Fruit fly (Drosophila melanogaster) ovary, adult (tissue): Measurements from ENCODE around the gene Ugt305A1.
A peak's percentile ranks its signal among the peaks of the same experiment; 100 is the strongest.

Experiments used
- CG17801 ChIP-seq: fragments of 200-800 bp; optimal IDR thresholded peaks from 2 replicates; lab custom pipeline; 2019; ENCODE audit warnings: missing biosample characterization, mild to moderate bottlenecking, missing genetic modification characterization, moderate library complexity; ENCODE audit not compliant: partially characterized antibody

Gene Ugt305A1

dm6 chr3L:4059293-4059820 lies at the start of gene Ugt305A1:
Ugt305A1 (plus strand) TSS chr3L:4059770.
- TF ChIP-seq CG17801 (GFP tag; lab: Kevin White, UChicago) = no peak

- no peak for TF ChIP-seq CG17801 (GFP tag; lab: Kevin White, UChicago)
These were observed 49.4 kb upstream of the Ugt305A1 start for dm6 chr3L:4010122-4010521.

- no peak for TF ChIP-seq CG17801 (GFP tag; lab: Kevin White, UChicago)
These were observed 45.2 kb upstream of the Ugt305A1 start for dm6 chr3L:4014349-4014748.

- no peak for TF ChIP-seq CG17801 (GFP tag; lab: Kevin White, UChicago)
These were observed 42.8 kb upstream of the Ugt305A1 start for dm6 chr3L:4016754-4017153.

dm6 chr3L:4018228-4018928 lies 41.2 kb upstream of the Ugt305A1 start, which contains the start of gene FoxL1:
FoxL1 (plus strand) TSS chr3L:4018878.
- no peak for TF ChIP-seq CG17801 (GFP tag; lab: Kevin White, UChicago)

- TF ChIP-seq CG17801 (GFP tag; lab: Kevin White, UChicago) = peak; percentile 50
These were observed 38.2 kb upstream of the Ugt305A1 start, which contains the start of gene Mul1 for dm6 chr3L:4021260-4021831. Mul1 (plus strand) TSS chr3L:4021457.

- TF ChIP-seq CG17801 (GFP tag; lab: Kevin White, UChicago) = no peak
These were observed 35.1 kb upstream of the Ugt305A1 start for dm6 chr3L:4024464-4024863.

- TF ChIP-seq CG17801 (GFP tag; lab: Kevin White, UChicago) = no peak
These were observed 33.6 kb upstream of the Ugt305A1 start, which contains the start of gene CG11594 for dm6 chr3L:4025738-4026505. CG11594 (minus strand) TSS chr3L:4026011.

dm6 chr3L:4026506-4026868 lies 33.1 kb upstream of the Ugt305A1 start, which contains the start of gene Gr64a:
Gr64a (plus strand) TSS chr3L:4026769.
- TF ChIP-seq CG17801 (GFP tag; lab: Kevin White, UChicago) = no peak

- TF ChIP-seq CG17801 (GFP tag; lab: Kevin White, UChicago) = no peak
These were observed 31.3 kb upstream of the Ugt305A1 start, which contains the start of the genes Gr64b and Gr64c for dm6 chr3L:4028305-4028704. Gr64b (plus strand) TSS chr3L:4028605. Gr64c (plus strand) TSS chr3L:4028605.

- no peak for TF ChIP-seq CG17801 (GFP tag; lab: Kevin White, UChicago)
These were observed 27.8 kb upstream of the Ugt305A1 start, which contains the start of the genes Gr64d and Gr64e for dm6 chr3L:4031762-4032161. Gr64d (plus strand) TSS chr3L:4032062. Gr64e (plus strand) TSS chr3L:4032141.

- no peak for TF ChIP-seq CG17801 (GFP tag; lab: Kevin White, UChicago)
These were observed 24.1 kb upstream of the Ugt305A1 start, which contains the start of gene Gr64f for dm6 chr3L:4035499-4035898. Gr64f (plus strand) TSS chr3L:4035799.

dm6 chr3L:4040247-4040925 lies 19.2 kb upstream of the Ugt305A1 start, which contains the start of the genes CG11593 and Rcd5:
CG11593 (minus strand) TSS chr3L:4040482.
Rcd5 (plus strand) TSS chr3L:4040529.
- TF ChIP-seq CG17801 (GFP tag; lab: Kevin White, UChicago) = peak; percentile 23

dm6 chr3L:4044497-4044896 lies 15.1 kb upstream of the Ugt305A1 start:
- TF ChIP-seq CG17801 (GFP tag; lab: Kevin White, UChicago) = no peak
